Fruit fly (Drosophila melanogaster) whole organism, embryonic: ENCODE measurements around the gene baf.

Source experiments
- Atf3 ChIP-seq: fragments of 200-800 bp; sonication (Bioruptor generic); optimal IDR thresholded peaks from 3 replicates; lab custom pipeline; 2016; ENCODE audit warnings: missing biosample characterization, missing genetic modification characterization
- B-H1 ChIP-seq: fragments of 200-800 bp; sonication (Bioruptor generic); IDR thresholded peaks from 3 replicates; pipeline ENCODE4 v1.3.6; 2022; ENCODE audit warnings: missing biosample characterization, missing genetic modification characterization
- BtbVII ChIP-seq: fragments of 200-800 bp; sonication (Bioruptor generic); optimal IDR thresholded peaks from 3 replicates; lab custom pipeline; 2017; ENCODE audit warnings: missing biosample characterization, mild to moderate bottlenecking, missing genetic modification characterization
- CG11695 ChIP-seq: fragments of 200-800 bp; sonication (Bioruptor generic); IDR thresholded peaks from 3 replicates; pipeline ENCODE4 v1.3.6; 2022; ENCODE audit warnings: missing biosample characterization, missing genetic modification characterization
- CG12071 ChIP-seq: fragments of 200-800 bp; sonication (Bioruptor generic); optimal IDR thresholded peaks from 3 replicates; lab custom pipeline; 2018; ENCODE audit warnings: missing biosample characterization, mild to moderate bottlenecking, missing genetic modification characterization
- CG12219 ChIP-seq: fragments of 200-800 bp; sonication (Bioruptor generic); optimal IDR thresholded peaks from 3 replicates; lab custom pipeline; 2018; ENCODE audit warnings: missing biosample characterization, mild to moderate bottlenecking, missing genetic modification characterization
- CG12391 ChIP-seq: fragments of 200-800 bp; sonication (Bioruptor generic); optimal IDR thresholded peaks from 3 replicates; lab custom pipeline; 2018; ENCODE audit warnings: missing biosample characterization, mild to moderate bottlenecking, missing genetic modification characterization, moderate library complexity
- CG15073 ChIP-seq: fragments of 200-800 bp; sonication (Bioruptor generic); optimal IDR thresholded peaks from 2 replicates; lab custom pipeline; 2016; ENCODE audit warnings: missing biosample characterization, missing genetic modification characterization
- CG15696 ChIP-seq: fragments of 200-800 bp; sonication (Bioruptor generic); optimal IDR thresholded peaks from 2 replicates; lab custom pipeline; 2019; ENCODE audit warnings: missing biosample characterization, mild to moderate bottlenecking, missing genetic modification characterization, moderate library complexity
- CG1647 ChIP-seq: fragments of 200-800 bp; sonication (Bioruptor generic); optimal IDR thresholded peaks from 3 replicates; lab custom pipeline; 2016; ENCODE audit warnings: missing biosample characterization, missing genetic modification characterization
- CG17186 ChIP-seq: fragments of 200-800 bp; sonication (Bioruptor generic); optimal IDR thresholded peaks from 3 replicates; lab custom pipeline; 2017; ENCODE audit warnings: missing biosample characterization, missing genetic modification reagents, missing genetic modification characterization
- CG2875 ChIP-seq: fragments of 200-800 bp; sonication (Bioruptor generic); optimal IDR thresholded peaks from 2 replicates; lab custom pipeline; 2017; ENCODE audit warnings: missing biosample characterization, mild to moderate bottlenecking, missing genetic modification characterization, missing genetic modification reagents
- CG3065 ChIP-seq: fragments of 200-800 bp; sonication (Bioruptor generic); optimal IDR thresholded peaks from 2 replicates; lab custom pipeline; 2016; ENCODE audit warnings: missing biosample characterization, missing genetic modification characterization
- CG31388 ChIP-seq: fragments of 200-800 bp; sonication (Bioruptor generic); optimal IDR thresholded peaks from 2 replicates; lab custom pipeline; 2016; ENCODE audit warnings: missing biosample characterization, missing genetic modification characterization
- CG33213 ChIP-seq: fragments of 200-800 bp; sonication (Bioruptor generic); optimal IDR thresholded peaks from 3 replicates; lab custom pipeline; 2016; ENCODE audit warnings: missing biosample characterization, missing genetic modification characterization
- CG3995 ChIP-seq: fragments of 200-800 bp; sonication (Bioruptor generic); optimal IDR thresholded peaks from 3 replicates; lab custom pipeline; 2016; ENCODE audit warnings: missing biosample characterization, missing genetic modification characterization
- CG6254 ChIP-seq: fragments of 200-800 bp; sonication (Bioruptor generic); optimal IDR thresholded peaks from 3 replicates; lab custom pipeline; 2017; ENCODE audit warnings: mild to moderate bottlenecking, missing biosample characterization, missing genetic modification reagents, missing genetic modification characterization
- CG6854 ChIP-seq: fragments of 200-800 bp; sonication (Bioruptor generic); optimal IDR thresholded peaks from 3 replicates; lab custom pipeline; 2017; ENCODE audit warnings: missing biosample characterization, mild to moderate bottlenecking, missing genetic modification characterization
- CG7357 ChIP-seq: fragments of 200-800 bp; sonication (Bioruptor generic); IDR thresholded peaks from 3 replicates; pipeline ENCODE4 v1.3.6; 2022; ENCODE audit warnings: missing biosample characterization, missing genetic modification characterization
- CG7372 ChIP-seq: fragments of 200-800 bp; sonication (Bioruptor generic); IDR thresholded peaks from 2 replicates; pipeline ENCODE4 v1.3.6; 2022; ENCODE audit warnings: missing biosample characterization, missing genetic modification characterization
- CkIIα-i1 ChIP-seq: fragments of 200-800 bp; sonication (Bioruptor generic); IDR thresholded peaks from 2 replicates; pipeline ENCODE4 v1.3.6; 2022; ENCODE audit warnings: missing biosample characterization, missing genetic modification characterization
- Deaf1 ChIP-seq: fragments of 200-800 bp; optimal IDR thresholded peaks from 3 replicates; lab custom pipeline; 2019; ENCODE audit warnings: missing biosample characterization, mild to moderate bottlenecking, missing genetic modification characterization, moderate library complexity
- Dp ChIP-seq: fragments of 200-800 bp; sonication (Bioruptor generic); optimal IDR thresholded peaks from 2 replicates; lab custom pipeline; 2018; ENCODE audit warnings: missing biosample characterization, mild to moderate bottlenecking, missing genetic modification characterization, moderate library complexity
- Dref ChIP-seq: fragments of 200-800 bp; sonication (Bioruptor generic); IDR thresholded peaks from 2 replicates; pipeline ENCODE4 v1.3.6; 2022; ENCODE audit warnings: missing biosample characterization, missing genetic modification characterization
- HLH4C ChIP-seq: fragments of 200-800 bp; sonication (Bioruptor generic); IDR thresholded peaks from 3 replicates; pipeline ENCODE4 v1.3.6; 2022; ENCODE audit warnings: missing biosample characterization, missing genetic modification characterization; ENCODE audit not compliant: partially characterized antibody
- Hsf ChIP-seq: fragments of 200-800 bp; sonication (Bioruptor generic); optimal IDR thresholded peaks from 3 replicates; lab custom pipeline; 2016; ENCODE audit warnings: missing biosample characterization, missing genetic modification characterization
- MESR4 ChIP-seq: fragments of 200-800 bp; sonication (Bioruptor generic); optimal IDR thresholded peaks from 2 replicates; lab custom pipeline; 2018; ENCODE audit warnings: missing biosample characterization, mild to moderate bottlenecking, missing genetic modification characterization, moderate library complexity
- Mad ChIP-seq: fragments of 200-800 bp; sonication (Bioruptor generic); optimal IDR thresholded peaks from 2 replicates; lab custom pipeline; 2016; ENCODE audit warnings: missing biosample characterization, missing genetic modification characterization
- Myb ChIP-seq: fragments of 200-800 bp; sonication (Bioruptor generic); optimal IDR thresholded peaks from 2 replicates; lab custom pipeline; 2016; ENCODE audit warnings: missing biosample characterization, missing genetic modification characterization
- Nf-YA ChIP-seq: fragments of 200-800 bp; sonication (Bioruptor generic); IDR thresholded peaks from 2 replicates; pipeline ENCODE4 v1.3.6; 2022; ENCODE audit warnings: missing biosample characterization, missing genetic modification characterization
- Nf-YC ChIP-seq: fragments of 200-800 bp; optimal IDR thresholded peaks from 3 replicates; lab custom pipeline; 2019; ENCODE audit warnings: missing biosample characterization, mild to moderate bottlenecking, missing genetic modification characterization, moderate library complexity
- Opbp ChIP-seq: fragments of 200-800 bp; sonication (Bioruptor generic); IDR thresholded peaks from 3 replicates; pipeline ENCODE4 v1.3.6; 2022; ENCODE audit warnings: missing biosample characterization, missing genetic modification characterization; ENCODE audit not compliant: partially characterized antibody
- Rfx ChIP-seq: fragments of 200-800 bp; sonication (Bioruptor generic); IDR thresholded peaks from 2 replicates; pipeline ENCODE4 v1.3.6; 2022; ENCODE audit warnings: missing biosample characterization, missing genetic modification characterization
- ab ChIP-seq: fragments of 200-800 bp; sonication (Bioruptor generic); optimal IDR thresholded peaks from 2 replicates; lab custom pipeline; 2016; ENCODE audit warnings: missing biosample characterization, missing genetic modification characterization
- al ChIP-seq: fragments of 200-800 bp; sonication (Bioruptor generic); IDR thresholded peaks from 2 replicates; pipeline ENCODE4 v1.3.6; 2022; ENCODE audit warnings: missing biosample characterization, missing genetic modification characterization
- aop ChIP-seq: fragments of 200-800 bp; sonication (Bioruptor generic); IDR thresholded peaks from 2 replicates; pipeline ENCODE4 v1.3.6; 2022; ENCODE audit warnings: missing biosample characterization, missing genetic modification characterization
- chinmo ChIP-seq: fragments of 200-800 bp; sonication (Bioruptor generic); IDR thresholded peaks from 4 replicates; pipeline ENCODE4 v1.3.6; 2022; ENCODE audit warnings: missing biosample characterization, missing genetic modification characterization; ENCODE audit not compliant: partially characterized antibody
- corto ChIP-seq: fragments of 200-800 bp; sonication (Bioruptor generic); optimal IDR thresholded peaks from 2 replicates; lab custom pipeline; 2016; ENCODE audit warnings: missing biosample characterization, mild to moderate bottlenecking, missing genetic modification characterization, moderate library complexity
- disco-r ChIP-seq: fragments of 200-800 bp; sonication (Bioruptor generic); optimal IDR thresholded peaks from 2 replicates; lab custom pipeline; 2016; ENCODE audit warnings: missing biosample characterization, missing genetic modification characterization
- fd3F ChIP-seq: fragments of 200-800 bp; sonication (Bioruptor generic); optimal IDR thresholded peaks from 2 replicates; lab custom pipeline; 2018; ENCODE audit warnings: missing biosample characterization, mild to moderate bottlenecking, missing genetic modification characterization, moderate library complexity
- fd64A ChIP-seq: fragments of 200-800 bp; sonication (Bioruptor generic); optimal IDR thresholded peaks from 3 replicates; lab custom pipeline; 2018; ENCODE audit warnings: missing biosample characterization, mild to moderate bottlenecking, missing genetic modification characterization
- hkb ChIP-seq, 2 experiments: fragments of 200-800 bp in 1 of 2; fragments of >200 bp in 1 of 2; sonication (Bioruptor generic) in 1 of 2; IDR thresholded peaks in 1 of 2; optimal IDR thresholded peaks in 1 of 2; 2 replicates each; pipeline versions ENCODE4 v1.3.6 to Lab custom; 2017 to 2022; ENCODE audit warnings: missing biosample characterization in 1 of 2, missing genetic modification characterization in 1 of 2
- hth ChIP-seq: fragments of >200 bp; optimal IDR thresholded peaks from 2 replicates; lab custom pipeline; 2017; ENCODE audit warnings: inconsistent platforms
- jing ChIP-seq: fragments of 200-800 bp; sonication (Bioruptor generic); optimal IDR thresholded peaks from 2 replicates; lab custom pipeline; 2018; ENCODE audit warnings: missing biosample characterization, mild to moderate bottlenecking, missing genetic modification characterization
- pros ChIP-seq: fragments of 200-800 bp; sonication (Bioruptor generic); optimal IDR thresholded peaks from 3 replicates; lab custom pipeline; 2019; ENCODE audit warnings: missing biosample characterization, mild to moderate bottlenecking, missing genetic modification characterization, moderate library complexity
- sqz ChIP-seq: fragments of 200-800 bp; sonication (Bioruptor generic); optimal IDR thresholded peaks from 3 replicates; lab custom pipeline; 2018; ENCODE audit warnings: missing biosample characterization, mild to moderate bottlenecking, missing genetic modification characterization
- stwl ChIP-seq: fragments of 200-800 bp; sonication (Bioruptor generic); optimal IDR thresholded peaks from 3 replicates; lab custom pipeline; 2018; ENCODE audit warnings: missing biosample characterization, mild to moderate bottlenecking, missing genetic modification characterization, moderate library complexity
- trem ChIP-seq: fragments of 200-800 bp; optimal IDR thresholded peaks from 3 replicates; lab custom pipeline; 2019; ENCODE audit warnings: missing biosample characterization, mild to moderate bottlenecking, missing genetic modification characterization, moderate library complexity
- twi ChIP-seq: fragments of 200-800 bp; optimal IDR thresholded peaks from 2 replicates; lab custom pipeline; 2019; ENCODE audit warnings: missing biosample characterization, mild to moderate bottlenecking, missing genetic modification characterization, moderate library complexity
- vnd ChIP-seq: fragments of 200-800 bp; sonication (Bioruptor generic); IDR thresholded peaks from 3 replicates; pipeline ENCODE4 v1.3.6; 2022; ENCODE audit warnings: missing biosample characterization, missing genetic modification characterization; ENCODE audit not compliant: partially characterized antibody
- zfh1 ChIP-seq: fragments of 200-800 bp; sonication (Bioruptor generic); IDR thresholded peaks from 3 replicates; pipeline ENCODE4 v1.3.6; 2022; ENCODE audit warnings: missing biosample characterization, missing genetic modification characterization

baf gene

dm6 chr2L:7998655-7999054 lies 30.6 kb upstream of the baf start, which contains the start of gene Sirup (continued):
- TF ChIP-seq fd64A (GFP tag; lab: Kevin White, UChicago) (no peak), Mad (GFP tag; lab: Kevin White, UChicago) (no peak), CG1647 (GFP tag; lab: Kevin White, UChicago) (no peak), CG7357 (GFP tag; lab: Robert Waterston, UW) (no peak), Rfx (GFP tag; lab: Robert Waterston, UW) (peak; percentile 63), zfh1 (peak; percentile 15; the same call in 1 of the 3 replicates), B-H1 (GFP tag; lab: Robert Waterston, UW) (no peak), CG31388 (GFP tag; lab: Kevin White, UChicago) (no peak), CG17186 (GFP tag; lab: Kevin White, UChicago) (peak; percentile 30), stwl (peak; percentile 63), MESR4 (GFP tag; lab: Kevin White, UChicago) (peak; percentile 55), hth (no peak), Myb (GFP tag; lab: Kevin White, UChicago) (peak; percentile 98), pros (no peak), CG6854 (no peak), vnd (GFP tag; lab: Robert Waterston, UW) (no peak), Opbp (GFP tag; lab: Robert Waterston, UW) (peak; percentile 80), Hsf (no peak), Deaf1 (tag; lab: Kevin White, UChicago) (no peak), Dp (GFP tag; lab: Kevin White, UChicago) (peak; percentile 81), CG15696 (tag; lab: Kevin White, UChicago) (no peak), CG33213 (peak; percentile 62), CG15073 (GFP tag; lab: Kevin White, UChicago) (no peak), CG7372 (GFP tag; lab: Robert Waterston, UW) (peak; percentile 40; the same call in 1 of the 2 replicates), CG12071 (GFP tag; lab: Kevin White, UChicago) (no peak), HLH4C (GFP tag; lab: Robert Waterston, UW) (no peak), chinmo (GFP tag; lab: Robert Waterston, UW) (peak; percentile 49; the same call in 1 of the 4 replicates), Atf3 (no peak), al (GFP tag; lab: Robert Waterston, UW) (no peak), CG12391 (no peak), jing (GFP tag; lab: Kevin White, UChicago) (no peak), Dref (GFP tag; lab: Robert Waterston, UW) (peak; percentile 52), CG11695 (GFP tag; lab: Robert Waterston, UW) (no peak), sqz (GFP tag; lab: Kevin White, UChicago) (no peak), CG12219 (no peak), trem (tag; lab: Kevin White, UChicago) (peak; percentile 54), ab (GFP tag; lab: Kevin White, UChicago) (no peak), CG3065 (GFP tag; lab: Kevin White, UChicago) (no peak), CG3995 (no peak), fd3F (GFP tag; lab: Kevin White, UChicago) (no peak), BtbVII (GFP tag; lab: Kevin White, UChicago) (no peak), Nf-YC (tag; lab: Kevin White, UChicago) (no peak), CG6254 (GFP tag; lab: Kevin White, UChicago) (no peak), corto (GFP tag; lab: Kevin White, UChicago) (no peak), disco-r (no peak), Nf-YA (GFP tag; lab: Robert Waterston, UW) (no peak), aop (no peak), CG2875 (no peak), CkIIα-i1 (GFP tag; lab: Robert Waterston, UW) (no peak), twi (tag; lab: Kevin White, UChicago) (peak; percentile 83), hkb (optimal IDR thresholded peaks at IDR 0.05; lab: Kevin White, UChicago) (no peak), hkb (GFP tag; IDR thresholded peaks at IDR 0.05; lab: Robert Waterston, UW) (no peak)
